Worm (Caenorhabditis elegans): ENCODE results near the gene srd-19.

DNA sequence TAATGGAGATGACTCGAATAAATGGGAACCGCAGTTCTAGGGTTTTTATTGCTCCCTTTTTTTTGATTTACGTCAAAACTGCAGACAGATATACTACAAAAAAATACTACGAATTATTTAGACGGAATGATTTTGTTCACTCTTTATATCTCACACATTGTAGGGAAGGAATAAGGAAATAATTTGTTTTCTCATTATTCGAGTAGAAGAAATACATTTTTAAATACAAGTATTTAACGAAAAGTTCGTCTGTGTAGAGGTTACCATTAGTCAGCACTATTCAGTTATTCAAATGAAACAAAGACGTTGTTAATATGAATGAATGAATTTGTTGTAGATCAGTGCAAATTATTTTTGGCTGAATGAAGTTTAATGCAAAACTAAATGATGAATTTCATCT lies 1.8 kb downstream of the srd-19 start, which contains the start of gene srd-18:
- TF ChIP-seq cebp-2 (GFP tag; IDR thresholded peaks at IDR 0.05) (no peak), ets-4 (GFP tag; optimal IDR thresholded peaks at IDR 0.05) (no peak), nfya-2 (GFP tag; IDR thresholded peaks at IDR 0.05) (no peak), pha-4 (tag; optimal IDR thresholded peaks at IDR 0.05) (no peak), ZK185.1 (tag; optimal IDR thresholded peaks at IDR 0.05; ENCODE audit: poor library complexity, severe bottlenecking) (no peak), ceh-40 (GFP tag; IDR thresholded peaks at IDR 0.05) (no peak), ama-1 (optimal IDR thresholded peaks at IDR 0.05) (no peak), ama-1 (GFP tag; optimal IDR thresholded peaks at IDR 0.05) (no peak), snpc-4 (GFP tag; optimal IDR thresholded peaks at IDR 0.05) (no peak), snpc-4 (tag; optimal IDR thresholded peaks at IDR 0.05) (no peak), B0336.3 (GFP tag; IDR thresholded peaks at IDR 0.05) (no peak)

Data from whole organism, young adult.